Fruit fly (Drosophila melanogaster): ENCODE measurements around the gene CG7789.

dm6 chr3R:29787891-29788549 lies 15.0 kb upstream of the CG7789 start:
- no peak for TF ChIP-seq usp (GFP tag; optimal IDR thresholded peaks at IDR 0.05)
- TF ChIP-seq EcR (GFP tag; optimal IDR thresholded peaks at IDR 0.05): no peak
